Fruit fly (Drosophila melanogaster): ENCODE measurements around the gene CG10333.
A peak's percentile ranks its signal among the peaks of the same experiment; 100 is the strongest.

The CG10333 gene

DNA sequence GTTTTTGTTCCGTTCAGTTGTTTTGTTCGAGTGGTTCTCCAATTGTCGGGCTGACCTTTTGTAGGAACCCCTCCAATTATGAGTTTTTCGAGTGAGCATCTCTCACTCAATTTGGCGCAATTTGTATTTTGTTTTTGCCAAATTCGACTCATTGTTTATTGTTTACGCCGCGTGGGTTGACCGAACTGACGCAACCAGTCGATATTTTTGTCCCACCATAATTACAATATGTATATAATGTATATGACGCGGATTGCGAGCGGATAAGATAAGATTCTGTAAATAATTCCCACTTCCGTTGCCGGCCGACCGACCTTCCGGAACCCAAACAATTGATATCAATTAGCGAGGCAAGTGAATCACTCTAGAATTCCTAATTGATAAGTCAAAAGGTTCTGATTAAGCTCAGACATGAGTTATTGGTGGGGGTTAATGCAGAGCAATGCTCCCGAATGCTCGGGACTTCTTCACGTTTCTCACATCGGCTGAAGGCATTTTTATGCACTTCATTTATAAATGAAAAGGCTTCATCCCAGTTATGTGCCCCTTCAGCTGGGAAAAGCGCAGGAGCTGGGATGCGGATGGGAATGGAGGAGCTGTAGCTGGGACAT is 24.1 kb downstream of the CG10333 start:
- TF ChIP-seq CG4496 (GFP tag; IDR thresholded peaks at IDR 0.05) (no peak), rn (GFP tag; IDR thresholded peaks at IDR 0.05) (no peak), EcR (GFP tag; optimal IDR thresholded peaks at IDR 0.05) (peak; percentile 77)

DNA sequence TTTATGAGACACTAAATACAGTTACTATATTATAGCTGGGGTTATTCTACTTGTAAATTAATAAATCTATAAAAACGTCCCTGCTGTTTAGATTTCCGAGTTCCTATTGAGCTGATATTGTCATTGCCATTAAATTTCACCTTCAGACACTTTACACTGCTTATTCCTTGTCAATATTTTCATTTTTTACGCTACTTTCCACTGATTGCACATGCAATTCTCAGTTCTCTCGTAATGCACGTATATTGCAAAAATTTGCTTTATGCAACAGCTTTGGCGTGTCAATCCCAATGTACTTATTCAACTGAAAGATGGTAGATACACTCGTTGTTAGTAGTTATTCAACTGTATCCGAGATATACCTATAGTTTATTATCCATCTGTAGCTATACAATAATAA is 25.8 kb downstream of the CG10333 start:
- TF ChIP-seq Pif1A (GFP tag; optimal IDR thresholded peaks at IDR 0.05) (no peak), CG13204 (GFP tag; optimal IDR thresholded peaks at IDR 0.05) (no peak), CG8301 (tag; optimal IDR thresholded peaks at IDR 0.05) (no peak), CG12605 (GFP tag; IDR thresholded peaks at IDR 0.05) (no peak), D1 (tag; optimal IDR thresholded peaks at IDR 0.05) (no peak), CG8159 (tag; optimal IDR thresholded peaks at IDR 0.05) (no peak), CG34367 (tag; optimal IDR thresholded peaks at IDR 0.05) (no peak), CG4496 (GFP tag; IDR thresholded peaks at IDR 0.05) (no peak), CG9948 (tag; optimal IDR thresholded peaks at IDR 0.05) (no peak), Pif1B (GFP tag; optimal IDR thresholded peaks at IDR 0.05) (no peak)

DNA sequence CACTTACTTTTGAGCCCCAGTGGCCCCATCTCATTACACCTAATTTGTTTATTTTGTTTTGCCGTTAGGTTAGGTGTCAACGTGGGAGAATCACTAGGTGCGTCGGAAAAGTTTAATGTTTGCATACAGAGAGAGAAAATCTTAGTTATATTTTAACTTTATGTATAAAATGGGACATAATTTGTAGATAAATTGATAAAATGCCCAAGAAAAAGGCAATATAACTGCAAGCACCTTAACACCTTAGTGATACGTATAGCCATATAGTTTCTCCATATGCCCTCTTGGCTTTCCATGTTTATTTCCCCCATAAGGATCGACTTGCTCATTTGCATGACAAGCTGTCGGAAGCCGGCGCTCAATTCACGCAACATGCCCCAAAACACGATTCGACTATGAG is 32.3 kb downstream of the CG10333 start:
- TF ChIP-seq CG10348 (GFP tag; IDR thresholded peaks at IDR 0.05) (no peak), gl (tag; optimal IDR thresholded peaks at IDR 0.05) (no peak), CG17806 (tag; optimal IDR thresholded peaks at IDR 0.05) (no peak), CG32121 (GFP tag; IDR thresholded peaks at IDR 0.05) (no peak), Ets98B (GFP tag; IDR thresholded peaks at IDR 0.05) (no peak)

DNA sequence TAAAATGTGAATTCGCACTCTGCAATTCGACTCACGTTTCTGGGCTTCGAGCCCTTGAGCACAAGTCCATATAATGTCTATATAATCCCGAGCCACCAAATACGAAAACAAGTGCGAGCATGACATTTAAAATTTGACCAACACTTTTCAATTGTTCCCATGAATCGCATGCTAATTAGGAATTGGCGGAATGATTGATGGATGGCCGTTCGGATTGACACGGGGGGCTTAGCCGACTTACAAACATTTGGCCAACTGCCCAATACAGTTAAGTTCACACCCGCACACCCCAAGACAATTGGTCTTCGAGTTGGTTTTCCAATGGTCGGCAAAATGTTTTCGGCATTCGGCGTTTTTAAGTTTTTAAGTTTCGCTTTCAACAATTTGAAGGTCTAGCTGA is 34.5 kb downstream of the CG10333 start:
- no peak for TF ChIP-seq rn (GFP tag; IDR thresholded peaks at IDR 0.05)
- TF ChIP-seq gl (tag; optimal IDR thresholded peaks at IDR 0.05), result no peak
- TF ChIP-seq CG9948 (tag; optimal IDR thresholded peaks at IDR 0.05), result no peak
- no peak for TF ChIP-seq D1 (tag; optimal IDR thresholded peaks at IDR 0.05)
- TF ChIP-seq CG17806 (tag; optimal IDR thresholded peaks at IDR 0.05), result no peak
- no peak for TF ChIP-seq CG8159 (tag; optimal IDR thresholded peaks at IDR 0.05)
- TF ChIP-seq fd96Ca (GFP tag; IDR thresholded peaks at IDR 0.05), result no peak
- no peak for TF ChIP-seq CG10348 (GFP tag; IDR thresholded peaks at IDR 0.05)
- TF ChIP-seq Pif1A (GFP tag; optimal IDR thresholded peaks at IDR 0.05), result no peak
- TF ChIP-seq CG8301 (tag; optimal IDR thresholded peaks at IDR 0.05), result no peak
- no peak for TF ChIP-seq Pif1B (GFP tag; optimal IDR thresholded peaks at IDR 0.05)
- TF ChIP-seq CG13204 (GFP tag; optimal IDR thresholded peaks at IDR 0.05), result no peak
- TF ChIP-seq CG34367 (tag; optimal IDR thresholded peaks at IDR 0.05), result no peak

DNA sequence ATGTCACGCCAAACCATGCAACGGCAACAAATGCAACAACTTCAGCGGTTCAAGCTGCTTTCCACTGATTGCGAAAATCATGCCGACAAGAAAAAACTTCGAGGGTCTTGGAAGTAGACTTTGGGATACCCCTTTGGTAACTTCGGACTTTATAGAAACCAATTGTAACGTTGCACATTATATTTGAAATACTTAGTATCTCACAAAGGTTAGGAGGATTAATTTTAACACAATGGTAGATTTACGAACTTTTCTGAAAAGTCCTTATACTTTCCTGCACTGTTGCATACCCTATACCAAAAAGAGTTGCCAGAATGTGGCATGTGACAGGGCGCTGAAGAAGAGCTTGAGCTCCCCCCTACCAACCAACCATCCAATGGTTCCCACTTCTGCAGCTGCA is 38.8 kb downstream of the CG10333 start:
- peak; percentile 59; the same call in 1 of the 3 replicates for TF ChIP-seq fd96Ca (GFP tag; IDR thresholded peaks at IDR 0.05)
- peak; percentile 27 for TF ChIP-seq gl (tag; optimal IDR thresholded peaks at IDR 0.05)
- TF ChIP-seq CG17806 (tag; optimal IDR thresholded peaks at IDR 0.05), result peak; percentile 66
- TF ChIP-seq rn (GFP tag; IDR thresholded peaks at IDR 0.05), result 0 out of 2 replicates have a peak, but pooled peaks have one; percentile 23
- TF ChIP-seq CG4496 (GFP tag; IDR thresholded peaks at IDR 0.05), result peak; percentile 74; the same call in 2 of the 3 replicates
- peak; percentile 62 for TF ChIP-seq CG14655 (GFP tag; optimal IDR thresholded peaks at IDR 0.05)
- TF ChIP-seq CG10348 (GFP tag; IDR thresholded peaks at IDR 0.05), result no peak
- TF ChIP-seq Snoo (tag; optimal IDR thresholded peaks at IDR 0.05), result peak; percentile 69
- TF ChIP-seq D1 (tag; optimal IDR thresholded peaks at IDR 0.05), result no peak
- no peak for TF ChIP-seq CG13204 (GFP tag; optimal IDR thresholded peaks at IDR 0.05)
- TF ChIP-seq CG8301 (tag; optimal IDR thresholded peaks at IDR 0.05), result peak; percentile 60
- TF ChIP-seq Pif1B (GFP tag; optimal IDR thresholded peaks at IDR 0.05), result peak; percentile 59
- TF ChIP-seq CG32121 (GFP tag; IDR thresholded peaks at IDR 0.05), result peak; percentile 52
- TF ChIP-seq CG12605 (GFP tag; IDR thresholded peaks at IDR 0.05), result no peak
- peak; percentile 36; the same call in 1 of the 2 replicates for TF ChIP-seq Ets98B (GFP tag; IDR thresholded peaks at IDR 0.05)
- TF ChIP-seq CG34367 (tag; optimal IDR thresholded peaks at IDR 0.05), result peak; percentile 49
- peak; percentile 74 for TF ChIP-seq CG8159 (tag; optimal IDR thresholded peaks at IDR 0.05)
- peak; percentile 74 for TF ChIP-seq Pif1A (GFP tag; optimal IDR thresholded peaks at IDR 0.05)
- TF ChIP-seq EcR (GFP tag; optimal IDR thresholded peaks at IDR 0.05), result no peak
- peak; percentile 51 for TF ChIP-seq CG15710 (tag; optimal IDR thresholded peaks at IDR 0.05)
- TF ChIP-seq CG9948 (tag; optimal IDR thresholded peaks at IDR 0.05), result peak; percentile 58

DNA sequence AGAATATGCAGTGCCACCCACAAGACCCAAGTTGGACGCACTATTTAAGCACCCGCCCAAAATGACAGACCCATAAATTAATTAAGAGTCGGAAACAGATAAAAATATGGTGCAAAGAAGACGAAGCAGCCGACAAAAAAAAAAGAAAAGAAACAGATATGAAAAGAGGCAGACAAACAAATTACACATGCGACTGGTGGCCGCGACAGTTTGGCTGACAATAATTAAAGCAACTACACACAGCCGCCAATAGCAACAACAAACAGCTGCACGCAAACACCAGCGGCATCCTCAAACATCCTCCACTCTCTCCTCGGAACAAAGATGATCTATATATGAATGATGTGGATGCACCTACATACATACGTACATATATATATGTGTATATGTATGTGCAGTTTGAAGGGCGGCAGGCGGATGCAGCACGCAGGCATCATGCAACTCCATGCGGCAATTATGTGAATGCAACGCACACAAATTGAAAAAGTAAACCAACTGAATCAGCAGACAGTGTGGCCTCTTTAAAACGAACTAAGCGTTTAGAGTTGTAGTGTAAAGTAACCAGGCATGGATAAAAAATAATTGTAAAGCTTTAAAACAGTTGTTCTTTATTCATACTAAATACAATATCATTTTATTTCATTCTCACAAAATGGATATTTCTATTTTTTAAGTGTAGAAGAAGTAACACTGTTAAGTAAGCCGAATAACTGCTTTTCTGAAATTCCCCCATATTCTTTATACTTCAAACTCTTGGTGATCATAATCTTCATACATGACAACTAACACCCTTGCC is 41.4 kb downstream of the CG10333 start:
- TF ChIP-seq CG34367 (tag; optimal IDR thresholded peaks at IDR 0.05) (peak; percentile 58), CG13204 (GFP tag; optimal IDR thresholded peaks at IDR 0.05) (peak; percentile 49), Pif1A (GFP tag; optimal IDR thresholded peaks at IDR 0.05) (peak; percentile 58), CG15710 (tag; optimal IDR thresholded peaks at IDR 0.05) (peak; percentile 70), rn (GFP tag; IDR thresholded peaks at IDR 0.05) (no peak), Pif1B (GFP tag; optimal IDR thresholded peaks at IDR 0.05) (peak; percentile 1), CG32121 (GFP tag; IDR thresholded peaks at IDR 0.05) (no peak), Ets98B (GFP tag; IDR thresholded peaks at IDR 0.05) (no peak), EcR (GFP tag; optimal IDR thresholded peaks at IDR 0.05) (no peak), CG4496 (GFP tag; IDR thresholded peaks at IDR 0.05) (0 out of 3 replicates have a peak, but pooled peaks have one; percentile 13), CG8159 (tag; optimal IDR thresholded peaks at IDR 0.05) (peak; percentile 24), CG14655 (GFP tag; optimal IDR thresholded peaks at IDR 0.05) (peak; percentile 20), Snoo (tag; optimal IDR thresholded peaks at IDR 0.05) (peak; percentile 48), fd96Ca (GFP tag; IDR thresholded peaks at IDR 0.05) (no peak), D1 (tag; optimal IDR thresholded peaks at IDR 0.05) (no peak), CG10348 (GFP tag; IDR thresholded peaks at IDR 0.05) (no peak), CG17806 (tag; optimal IDR thresholded peaks at IDR 0.05) (peak; percentile 24), CG8301 (tag; optimal IDR thresholded peaks at IDR 0.05) (peak; percentile 27), CG12605 (GFP tag; IDR thresholded peaks at IDR 0.05) (no peak), gl (tag; optimal IDR thresholded peaks at IDR 0.05) (no peak), CG9948 (tag; optimal IDR thresholded peaks at IDR 0.05) (peak; percentile 48)

Measured in whole organism, pupa.